Fruit fly (Drosophila melanogaster): Measurements from ENCODE around the gene Spn.

dm6 chr3L:2555670-2556069, 1.6 kb upstream of the Spn start:
- TF ChIP-seq jumu (GFP tag; optimal IDR thresholded peaks at IDR 0.05) (no peak), CG7963 (GFP tag; IDR thresholded peaks at IDR 0.05; ENCODE audit: partially characterized antibody) (no peak), CG2116 (GFP tag; optimal IDR thresholded peaks at IDR 0.05) (no peak), CG12104 (GFP tag; optimal IDR thresholded peaks at IDR 0.05) (no peak), CrebB (tag; optimal IDR thresholded peaks at IDR 0.05) (no peak), Abd-B (GFP tag; optimal IDR thresholded peaks at IDR 0.05) (no peak), Dip2 (GFP tag; IDR thresholded peaks at IDR 0.05) (no peak), CG3281 (GFP tag; optimal IDR thresholded peaks at IDR 0.05) (no peak), Elba2 (GFP tag; optimal IDR thresholded peaks at IDR 0.05) (no peak), her (GFP tag; optimal IDR thresholded peaks at IDR 0.05) (no peak)
